Fruit fly (Drosophila melanogaster): ENCODE data around the gene moi.

DNA sequence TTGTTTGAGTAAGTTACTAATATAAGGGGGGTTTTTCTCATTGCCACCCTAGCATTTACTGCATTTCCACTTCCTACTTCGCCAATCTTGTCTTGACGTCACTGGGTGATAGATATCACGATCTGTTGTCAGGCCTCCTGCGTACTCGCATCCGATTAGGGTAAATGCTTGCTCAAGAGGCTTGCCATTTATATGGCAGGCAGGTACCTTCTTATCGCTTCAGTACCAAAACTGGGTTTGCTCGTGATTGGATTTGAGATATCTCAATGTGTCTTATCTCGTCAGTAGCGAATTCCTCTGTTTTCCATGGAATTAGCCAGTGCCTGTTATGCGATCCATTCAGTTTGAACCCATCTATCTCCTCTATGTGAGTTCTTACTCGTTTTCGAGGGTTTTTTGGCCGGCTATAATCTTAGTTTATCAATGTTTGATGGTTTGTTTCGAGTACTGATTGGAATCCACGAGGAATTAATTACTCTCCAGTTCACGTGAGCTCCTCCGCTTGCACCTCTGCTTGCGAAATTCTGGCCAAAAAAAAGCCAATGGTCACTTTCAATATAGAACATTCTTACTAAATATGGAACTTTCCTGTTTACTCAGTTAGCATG lies 25.6 kb downstream of the moi start:
- TF ChIP-seq CG4496 (GFP tag; IDR thresholded peaks at IDR 0.05) (no peak), CG15710 (tag; optimal IDR thresholded peaks at IDR 0.05) (no peak), CG13204 (GFP tag; optimal IDR thresholded peaks at IDR 0.05) (no peak), CG8159 (tag; optimal IDR thresholded peaks at IDR 0.05) (no peak), CG9948 (tag; optimal IDR thresholded peaks at IDR 0.05) (no peak), gl (tag; optimal IDR thresholded peaks at IDR 0.05) (no peak), Ets98B (GFP tag; IDR thresholded peaks at IDR 0.05) (no peak), CG34367 (tag; optimal IDR thresholded peaks at IDR 0.05) (no peak), Pif1B (GFP tag; optimal IDR thresholded peaks at IDR 0.05) (no peak), CG17806 (tag; optimal IDR thresholded peaks at IDR 0.05) (no peak), CG10348 (GFP tag; IDR thresholded peaks at IDR 0.05) (no peak), CG12605 (GFP tag; IDR thresholded peaks at IDR 0.05) (no peak)

Measured in whole organism, pupa.